Worm (Caenorhabditis elegans): Measurements from ENCODE around the gene glb-28.

The glb-28 gene

ce11 chrX:15274079-15274478 is 43.0 kb downstream of the glb-28 start:
- TF ChIP-seq snpc-4 (tag; optimal IDR thresholded peaks at IDR 0.05) = no peak
- no peak for TF ChIP-seq daf-19 (GFP tag; conservative IDR thresholded peaks at IDR 0.05)
- TF ChIP-seq nhr-111 (GFP tag; optimal IDR thresholded peaks at IDR 0.05) = no peak
- no peak for TF ChIP-seq egl-43 (GFP tag; IDR thresholded peaks at IDR 0.05)
- TF ChIP-seq ZK337.2 (GFP tag; IDR thresholded peaks at IDR 0.05) = no peak
- no peak for TF ChIP-seq ceh-20 (GFP tag; IDR thresholded peaks at IDR 0.05)
- no peak for TF ChIP-seq daf-16 (GFP tag; optimal IDR thresholded peaks at IDR 0.05)
- TF ChIP-seq daf-16 (tag; optimal IDR thresholded peaks at IDR 0.05) = peak; percentile 5
- TF ChIP-seq madf-9 (GFP tag; conservative IDR thresholded peaks at IDR 0.05) = no peak
- TF ChIP-seq zip-11 (GFP tag; IDR thresholded peaks at IDR 0.05) = no peak
- TF ChIP-seq hlh-30 (tag; optimal IDR thresholded peaks at IDR 0.05; ENCODE audit: insufficient read depth) = peak; percentile 91
- no peak for TF ChIP-seq arid-1 (GFP tag; conservative IDR thresholded peaks at IDR 0.05)
- no peak for TF ChIP-seq gei-8 (GFP tag; optimal IDR thresholded peaks at IDR 0.05)
- no peak for TF ChIP-seq ztf-11 (tag; optimal IDR thresholded peaks at IDR 0.05)
- TF ChIP-seq lin-13 (GFP tag; optimal IDR thresholded peaks at IDR 0.05) = no peak
- TF ChIP-seq Y75B8A.6 (GFP tag; IDR thresholded peaks at IDR 0.05) = no peak
- no peak for TF ChIP-seq daf-12 (tag; optimal IDR thresholded peaks at IDR 0.05)
- TF ChIP-seq php-3 (GFP tag; IDR thresholded peaks at IDR 0.05) = no peak
- no peak for TF ChIP-seq lin-15B (tag; optimal IDR thresholded peaks at IDR 0.05)
- no peak for TF ChIP-seq zfp-3 (GFP tag; conservative IDR thresholded peaks at IDR 0.05)
- no peak for TF ChIP-seq F26F4.8 (GFP tag; conservative IDR thresholded peaks at IDR 0.05)
- TF ChIP-seq sdz-12 (GFP tag; optimal IDR thresholded peaks at IDR 0.05) = no peak
- TF ChIP-seq aha-1 (tag) = peak; percentile 99
- TF ChIP-seq mdl-1 (tag; optimal IDR thresholded peaks at IDR 0.05) = peak; percentile 68 to 93
- TF ChIP-seq zag-1 (tag; optimal IDR thresholded peaks at IDR 0.05) = no peak
- peak; percentile 21 for TF ChIP-seq dpl-1 (GFP tag; optimal IDR thresholded peaks at IDR 0.05)
- TF ChIP-seq zfp-2 (tag; optimal IDR thresholded peaks at IDR 0.05) = no peak
- TF ChIP-seq tra-1 (GFP tag; IDR thresholded peaks at IDR 0.05) = peak; percentile 55; the same call in 1 of the 2 replicates
- no peak for TF ChIP-seq hmg-1.1 (GFP tag; IDR thresholded peaks at IDR 0.05)
- no peak for TF ChIP-seq pqm-1 (tag; optimal IDR thresholded peaks at IDR 0.05)
- TF ChIP-seq vab-7 (GFP tag; IDR thresholded peaks at IDR 0.05) = no peak
- TF ChIP-seq F49E8.2 (tag; optimal IDR thresholded peaks at IDR 0.05; ENCODE audit: borderline replicate concordance) = no peak
- peak; percentile 94 for TF ChIP-seq mxl-3 (GFP tag; optimal IDR thresholded peaks at IDR 0.05)
- TF ChIP-seq nhr-6 (tag; optimal IDR thresholded peaks at IDR 0.05) = no peak
- no peak for TF ChIP-seq aly-2 (tag; optimal IDR thresholded peaks at IDR 0.05)
- TF ChIP-seq ceh-44 (GFP tag; IDR thresholded peaks at IDR 0.05) = no peak
- TF ChIP-seq lsy-2 (tag; optimal IDR thresholded peaks at IDR 0.05) = peak in 1 of 2 experiments; percentile 41
- TF ChIP-seq ztf-7 (tag; optimal IDR thresholded peaks at IDR 0.05) = no peak
- peak; percentile 91 for TF ChIP-seq nhr-25 (tag; optimal IDR thresholded peaks at IDR 0.05; ENCODE audit: borderline replicate concordance, insufficient read depth)
- TF ChIP-seq nhr-10 (tag; optimal IDR thresholded peaks at IDR 0.05) = no peak
- no peak for TF ChIP-seq unc-39 (tag; optimal IDR thresholded peaks at IDR 0.05)
- TF ChIP-seq unc-62 (GFP tag; optimal IDR thresholded peaks at IDR 0.05 in 1 of 2) = peak in 1 of 2 experiments; percentile 97
- no peak for TF ChIP-seq unc-62 (tag; optimal IDR thresholded peaks at IDR 0.05)
- no peak for TF ChIP-seq R02D3.7 (tag; optimal IDR thresholded peaks at IDR 0.05)
- peak; percentile 30 for TF ChIP-seq spr-1 (tag; optimal IDR thresholded peaks at IDR 0.05)
- no peak for TF ChIP-seq nhr-42 (GFP tag; IDR thresholded peaks at IDR 0.05)
- no peak for TF ChIP-seq fkh-10 (GFP tag; optimal IDR thresholded peaks at IDR 0.05)
- no peak for TF ChIP-seq egl-27 (tag; optimal IDR thresholded peaks at IDR 0.05)
- TF ChIP-seq T26A8.4 (GFP tag; IDR thresholded peaks at IDR 0.05) = peak; percentile 18; the same call in 1 of the 2 replicates
- no peak for TF ChIP-seq tag-97 (GFP tag; IDR thresholded peaks at IDR 0.05)
- no peak for TF ChIP-seq unc-130 (GFP tag; optimal IDR thresholded peaks at IDR 0.05)
- TF ChIP-seq lin-39 (tag; optimal IDR thresholded peaks at IDR 0.05) = no peak
- TF ChIP-seq T20F7.1 (GFP tag; optimal IDR thresholded peaks at IDR 0.05) = no peak
